Fruit fly (Drosophila melanogaster) whole organism, embryonic: ENCODE data around the gene ich.

Experiments used
- Blimp-1 ChIP-seq: fragments of 200-800 bp; sonication (Bioruptor generic); optimal IDR thresholded peaks from 3 replicates; lab custom pipeline; 2018; ENCODE audit warnings: missing biosample characterization, missing genetic modification characterization, mild to moderate bottlenecking, moderate library complexity, missing genetic modification reagents
- CG10366 ChIP-seq: fragments of 200-800 bp; sonication (Bioruptor generic); IDR thresholded peaks from 2 replicates; pipeline ENCODE4 v1.3.6; 2022; ENCODE audit warnings: missing biosample characterization, missing genetic modification characterization
- CG10462 ChIP-seq: fragments of 200-800 bp; sonication (Bioruptor generic); optimal IDR thresholded peaks from 2 replicates; lab custom pipeline; 2016; ENCODE audit warnings: missing biosample characterization, missing genetic modification characterization
- CG10654 ChIP-seq: fragments of 200-800 bp; sonication (Bioruptor generic); optimal IDR thresholded peaks from 2 replicates; lab custom pipeline; 2016; ENCODE audit warnings: missing biosample characterization, missing genetic modification characterization
- CG11696 ChIP-seq: fragments of 200-800 bp; sonication (Bioruptor generic); IDR thresholded peaks from 2 replicates; pipeline ENCODE4 v1.3.6; 2022; ENCODE audit warnings: missing biosample characterization, missing genetic modification characterization
- CG14050 ChIP-seq: fragments of 200-800 bp; sonication (Bioruptor generic); IDR thresholded peaks from 3 replicates; pipeline ENCODE4 v1.3.6; 2022; ENCODE audit warnings: missing biosample characterization, missing genetic modification characterization
- CG14667 ChIP-seq: fragments of 200-800 bp; sonication (Bioruptor generic); IDR thresholded peaks from 2 replicates; pipeline ENCODE4 v1.3.6; 2022; ENCODE audit warnings: missing biosample characterization, missing genetic modification characterization
- CG15269 ChIP-seq: fragments of 200-800 bp; sonication (Bioruptor generic); optimal IDR thresholded peaks from 2 replicates; lab custom pipeline; 2018; ENCODE audit warnings: missing biosample characterization, mild to moderate bottlenecking, missing genetic modification characterization, moderate library complexity
- CG17612 ChIP-seq: fragments of 200-800 bp; sonication (Bioruptor generic); IDR thresholded peaks from 2 replicates; pipeline ENCODE4 v1.3.6; 2022; ENCODE audit warnings: missing biosample characterization, missing genetic modification characterization
- CG17802 ChIP-seq: fragments of 200-800 bp; sonication (Bioruptor generic); optimal IDR thresholded peaks from 2 replicates; lab custom pipeline; 2018; ENCODE audit warnings: missing biosample characterization, mild to moderate bottlenecking, missing genetic modification characterization, moderate library complexity
- CG3281 ChIP-seq: fragments of 200-800 bp; sonication (Bioruptor generic); optimal IDR thresholded peaks from 3 replicates; lab custom pipeline; 2017; ENCODE audit warnings: missing biosample characterization, mild to moderate bottlenecking, missing genetic modification characterization
- CG33213 ChIP-seq: fragments of 200-800 bp; sonication (Bioruptor generic); optimal IDR thresholded peaks from 3 replicates; lab custom pipeline; 2016; ENCODE audit warnings: missing biosample characterization, missing genetic modification characterization
- CG3995 ChIP-seq: fragments of 200-800 bp; sonication (Bioruptor generic); optimal IDR thresholded peaks from 3 replicates; lab custom pipeline; 2016; ENCODE audit warnings: missing biosample characterization, missing genetic modification characterization
- CG6272 ChIP-seq: fragments of 200-800 bp; sonication (Bioruptor generic); IDR thresholded peaks from 2 replicates; pipeline ENCODE4 v1.3.6; 2022; ENCODE audit warnings: missing biosample characterization, missing genetic modification characterization
- CG7556 ChIP-seq: fragments of 200-800 bp; sonication (Bioruptor generic); optimal IDR thresholded peaks from 2 replicates; lab custom pipeline; 2017; ENCODE audit warnings: missing biosample characterization, mild to moderate bottlenecking, missing genetic modification characterization
- CG8290 ChIP-seq, 3 experiments: fragments of 200-800 bp; sonication (Bioruptor generic); optimal IDR thresholded peaks; 2 replicates each; lab custom pipeline; 2016 to 2019; ENCODE audit warnings: missing biosample characterization in 3 of 3, missing genetic modification characterization in 3 of 3, mild to moderate bottlenecking in 2 of 3, moderate library complexity in 1 of 3
- CG9437 ChIP-seq: fragments of 200-800 bp; sonication (Bioruptor generic); optimal IDR thresholded peaks from 2 replicates; lab custom pipeline; 2018; ENCODE audit warnings: missing biosample characterization, mild to moderate bottlenecking, missing genetic modification characterization
- CG9932 ChIP-seq: fragments of 200-800 bp; sonication (Bioruptor generic); IDR thresholded peaks from 2 replicates; pipeline ENCODE4 v1.3.6; 2022; ENCODE audit warnings: missing biosample characterization, missing genetic modification characterization
- D ChIP-seq, 2 experiments: fragments of 200-800 bp in 1 of 2; fragments of >200 bp in 1 of 2; sonication (Bioruptor generic) in 1 of 2; optimal IDR thresholded peaks; 2 replicates in 1 of 2; 3 replicates in 1 of 2; lab custom pipeline; 2017; ENCODE audit warnings: mild to moderate bottlenecking in 1 of 2, missing biosample characterization in 1 of 2, missing genetic modification characterization in 1 of 2, missing genetic modification reagents in 1 of 2
- D19A ChIP-seq: fragments of 200-800 bp; optimal IDR thresholded peaks from 3 replicates; lab custom pipeline; 2019; ENCODE audit warnings: missing biosample characterization, mild to moderate bottlenecking, missing genetic modification characterization, moderate library complexity
- Dref ChIP-seq: fragments of 200-800 bp; sonication (Bioruptor generic); IDR thresholded peaks from 2 replicates; pipeline ENCODE4 v1.3.6; 2022; ENCODE audit warnings: missing biosample characterization, missing genetic modification characterization
- E2f2 ChIP-seq: fragments of 200-800 bp; sonication (Bioruptor generic); IDR thresholded peaks from 2 replicates; pipeline ENCODE4 v1.3.6; 2022; ENCODE audit warnings: missing biosample characterization, missing genetic modification characterization
- Eip74EF ChIP-seq, 2 experiments: fragments of 200-800 bp in 1 of 2; fragments of >200 bp in 1 of 2; sonication (Bioruptor generic) in 1 of 2; optimal IDR thresholded peaks; 2 replicates each; lab custom pipeline; 2017 to 2019; ENCODE audit warnings: missing biosample characterization in 2 of 2, missing genetic modification characterization in 2 of 2, mild to moderate bottlenecking in 1 of 2, moderate library complexity in 1 of 2
- Elba2 ChIP-seq: fragments of 200-800 bp; sonication (Bioruptor generic); optimal IDR thresholded peaks from 3 replicates; lab custom pipeline; 2016; ENCODE audit warnings: missing biosample characterization, missing genetic modification characterization
- Ets65A ChIP-seq: fragments of 200-800 bp; sonication (Bioruptor generic); peaks from one replicate; lab custom pipeline; 2016; ENCODE audit warnings: missing biosample characterization, missing genetic modification characterization
- Myb ChIP-seq: fragments of 200-800 bp; sonication (Bioruptor generic); optimal IDR thresholded peaks from 2 replicates; lab custom pipeline; 2016; ENCODE audit warnings: missing biosample characterization, missing genetic modification characterization
- Rfx ChIP-seq: fragments of 200-800 bp; sonication (Bioruptor generic); IDR thresholded peaks from 2 replicates; pipeline ENCODE4 v1.3.6; 2022; ENCODE audit warnings: missing biosample characterization, missing genetic modification characterization
- Scr ChIP-seq: fragments of 200-800 bp; sonication (Bioruptor generic); IDR thresholded peaks from 2 replicates; pipeline ENCODE4 v1.3.6; 2022; ENCODE audit warnings: missing biosample characterization, missing genetic modification characterization; ENCODE audit not compliant: partially characterized antibody
- Sin3A ChIP-seq: fragments of >200 bp; optimal IDR thresholded peaks from 2 replicates; lab custom pipeline; 2018
- Sox100B ChIP-seq: fragments of 200-800 bp; sonication (Bioruptor generic); optimal IDR thresholded peaks from 3 replicates; lab custom pipeline; 2018; ENCODE audit warnings: missing biosample characterization, mild to moderate bottlenecking, missing genetic modification characterization
- Sry-δ ChIP-seq: fragments of 200-800 bp; sonication (Bioruptor generic); optimal IDR thresholded peaks from 2 replicates; lab custom pipeline; 2016; ENCODE audit warnings: missing biosample characterization, missing genetic modification characterization
- amos ChIP-seq: fragments of 200-800 bp; sonication (Bioruptor generic); IDR thresholded peaks from 2 replicates; pipeline ENCODE4 v1.3.6; 2022; ENCODE audit warnings: missing biosample characterization, missing genetic modification characterization; ENCODE audit not compliant: partially characterized antibody
- cato ChIP-seq: fragments of 200-800 bp; sonication (Bioruptor generic); optimal IDR thresholded peaks from 2 replicates; lab custom pipeline; 2016; ENCODE audit warnings: missing biosample characterization, missing genetic modification characterization, borderline replicate concordance
- chinmo ChIP-seq: fragments of 200-800 bp; sonication (Bioruptor generic); IDR thresholded peaks from 4 replicates; pipeline ENCODE4 v1.3.6; 2022; ENCODE audit warnings: missing biosample characterization, missing genetic modification characterization; ENCODE audit not compliant: partially characterized antibody
- emc ChIP-seq: fragments of 200-800 bp; sonication (Bioruptor generic); optimal IDR thresholded peaks from 2 replicates; lab custom pipeline; 2016; ENCODE audit warnings: missing biosample characterization, missing genetic modification characterization
- exex ChIP-seq: fragments of 200-800 bp; sonication (Bioruptor generic); optimal IDR thresholded peaks from 4 replicates; lab custom pipeline; 2018; ENCODE audit warnings: missing biosample characterization, mild to moderate bottlenecking, missing genetic modification characterization, moderate library complexity
- fd102C ChIP-seq: fragments of 200-800 bp; sonication (Bioruptor generic); optimal IDR thresholded peaks from 2 replicates; lab custom pipeline; 2018; ENCODE audit warnings: missing biosample characterization, mild to moderate bottlenecking, missing genetic modification characterization, moderate library complexity
- h ChIP-seq: fragments of >200 bp; optimal IDR thresholded peaks from 2 replicates; lab custom pipeline; 2017
- hkb ChIP-seq, 2 experiments: fragments of 200-800 bp in 1 of 2; fragments of >200 bp in 1 of 2; sonication (Bioruptor generic) in 1 of 2; IDR thresholded peaks in 1 of 2; optimal IDR thresholded peaks in 1 of 2; 2 replicates each; pipeline versions ENCODE4 v1.3.6 to Lab custom; 2017 to 2022; ENCODE audit warnings: missing biosample characterization in 1 of 2, missing genetic modification characterization in 1 of 2
- knrl ChIP-seq: fragments of 200-800 bp; sonication (Bioruptor generic); IDR thresholded peaks from 3 replicates; pipeline ENCODE4 v1.3.6; 2022; ENCODE audit warnings: missing biosample characterization, missing genetic modification characterization; ENCODE audit not compliant: partially characterized antibody
- lbe ChIP-seq: fragments of 200-800 bp; sonication (Bioruptor generic); optimal IDR thresholded peaks from 2 replicates; lab custom pipeline; 2016; ENCODE audit warnings: missing biosample characterization, mild to moderate bottlenecking, missing genetic modification characterization
- onecut ChIP-seq: fragments of 200-800 bp; sonication (Bioruptor generic); IDR thresholded peaks from 2 replicates; pipeline ENCODE4 v1.3.6; 2022; ENCODE audit warnings: missing biosample characterization, missing genetic modification characterization
- pan ChIP-seq, 4 experiments: fragments of >200 bp in 3 of 4; fragments of 200-800 bp in 1 of 4; sonication (Bioruptor generic) in 1 of 4; optimal IDR thresholded peaks in 3 of 4; IDR thresholded peaks in 1 of 4; 2 replicates each; pipeline versions ENCODE4 v1.3.6 to Lab custom; 2017 to 2022; ENCODE audit warnings: missing biosample characterization in 2 of 4, missing genetic modification characterization in 2 of 4, mixed read lengths in 1 of 4
- pum ChIP-seq: fragments of 200-800 bp; sonication (Bioruptor generic); optimal IDR thresholded peaks from 2 replicates; lab custom pipeline; 2016; ENCODE audit warnings: missing biosample characterization, missing genetic modification characterization
- pzg ChIP-seq: fragments of 200-800 bp; sonication (Bioruptor generic); optimal IDR thresholded peaks from 3 replicates; lab custom pipeline; 2018; ENCODE audit warnings: missing biosample characterization, mild to moderate bottlenecking, missing genetic modification characterization, moderate library complexity
- sens ChIP-seq: fragments of 200-800 bp; sonication (Bioruptor generic); peaks from one replicate; lab custom pipeline; 2016; ENCODE audit warnings: missing biosample characterization, missing genetic modification characterization
- slbo ChIP-seq: fragments of 200-800 bp; sonication (Bioruptor generic); IDR thresholded peaks from 2 replicates; pipeline ENCODE4 v1.3.6; 2022; ENCODE audit warnings: missing biosample characterization, missing genetic modification characterization
- unc-4 ChIP-seq: fragments of 200-800 bp; sonication (Bioruptor generic); IDR thresholded peaks from 2 replicates; pipeline ENCODE4 v1.3.6; 2022; ENCODE audit warnings: missing biosample characterization, missing genetic modification characterization; ENCODE audit not compliant: partially characterized antibody
- zen ChIP-seq: fragments of 200-800 bp; sonication (Bioruptor generic); optimal IDR thresholded peaks from 3 replicates; lab custom pipeline; 2018; ENCODE audit warnings: missing biosample characterization, mild to moderate bottlenecking, missing genetic modification characterization, moderate library complexity

The ich gene

dm6 chr3R:9006129-9006528 is 43.3 kb upstream of the ich start, which contains the start of the genes Prosbeta3 and Iru (continued):
- peak; percentile 61 for TF ChIP-seq CG33213 (GFP tag; lab: Kevin White, UChicago)
- no peak for TF ChIP-seq CG9437 (GFP tag; lab: Kevin White, UChicago)
- peak; percentile 90 for TF ChIP-seq Sin3A
- no peak for TF ChIP-seq Blimp-1 (GFP tag; lab: Kevin White, UChicago)
- TF ChIP-seq sens: peak; percentile 86
- peak; percentile 12 for TF ChIP-seq CG8290 (GFP tag; optimal IDR thresholded peaks at IDR 0.05; lab: Kevin White, UChicago)
- no peak for TF ChIP-seq CG8290 (tag; optimal IDR thresholded peaks at IDR 0.05; lab: Kevin White, UChicago)
- no peak for TF ChIP-seq CG10462
- no peak for TF ChIP-seq CG14050
- peak; percentile 45 for TF ChIP-seq Ets65A (GFP tag; lab: Kevin White, UChicago)
- TF ChIP-seq CG7556 (GFP tag; lab: Kevin White, UChicago): no peak
- TF ChIP-seq amos (GFP tag; lab: Robert Waterston, UW): peak; percentile 31; the same call in 1 of the 2 replicates
- TF ChIP-seq emc: no peak
- no peak for TF ChIP-seq CG15269 (tag; lab: Kevin White, UChicago)
- no peak for TF ChIP-seq slbo (GFP tag; lab: Robert Waterston, UW)
- no peak for TF ChIP-seq chinmo (GFP tag; lab: Robert Waterston, UW)
- TF ChIP-seq Eip74EF (GFP tag; optimal IDR thresholded peaks at IDR 0.05; lab: Kevin White, UChicago): no peak
- TF ChIP-seq CG11696 (GFP tag; lab: Robert Waterston, UW): no peak
- no peak for TF ChIP-seq CG3995 (GFP tag; lab: Kevin White, UChicago)
- TF ChIP-seq Sox100B (GFP tag; lab: Kevin White, UChicago): no peak
- TF ChIP-seq fd102C (GFP tag; lab: Kevin White, UChicago): no peak
- TF ChIP-seq cato: no peak
- TF ChIP-seq E2f2 (GFP tag; lab: Robert Waterston, UW): peak; percentile 66
- TF ChIP-seq h: no peak
- TF ChIP-seq pan (optimal IDR thresholded peaks at IDR 0.05; lab: Kevin White, UChicago): no peak
- TF ChIP-seq pan (GFP tag; optimal IDR thresholded peaks at IDR 0.05 in 1 of 2, IDR thresholded peaks at IDR 0.05 in 1 of 2): no peak
- TF ChIP-seq Rfx: no peak
- TF ChIP-seq hkb (optimal IDR thresholded peaks at IDR 0.05; lab: Kevin White, UChicago): peak; percentile 79
- no peak for TF ChIP-seq hkb (GFP tag; IDR thresholded peaks at IDR 0.05; lab: Robert Waterston, UW)

DNA sequence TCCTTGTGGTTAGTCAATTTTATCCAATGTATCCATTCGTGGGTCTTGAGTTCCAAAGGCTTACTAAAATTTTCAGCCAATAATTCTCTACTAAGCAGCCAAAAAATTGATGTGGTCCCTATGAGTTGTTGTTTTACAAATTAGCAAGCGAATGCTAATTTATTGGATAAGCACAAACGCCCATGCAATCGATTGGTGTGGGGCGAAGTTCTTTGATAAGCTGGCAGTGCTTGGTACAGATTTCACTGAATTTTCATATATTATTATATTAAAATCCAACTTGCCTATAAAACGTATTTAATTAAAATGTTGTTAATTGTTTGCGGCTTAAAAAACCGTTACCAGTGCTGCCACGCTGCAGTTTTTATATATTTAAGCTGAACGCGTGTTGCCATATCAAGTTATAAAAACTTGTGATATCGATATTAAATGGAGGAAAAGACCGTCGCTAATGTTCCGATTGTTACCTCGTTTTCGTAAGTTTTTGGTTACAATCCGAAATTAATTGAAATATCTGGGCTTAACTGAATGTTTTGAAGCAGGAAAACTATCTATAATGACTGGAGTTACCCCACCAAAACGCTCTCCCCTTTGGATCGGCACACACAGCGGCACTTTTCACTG is 40.9 kb upstream of the ich start, which contains the start of the genes CG31100 and CG11980:
CG31100 (minus strand) TSS at position 51 of the 624 bp plus-strand sequence.
CG11980 (plus strand) TSS at position 418 of the 624 bp plus-strand sequence.
- peak; percentile 74 for TF ChIP-seq Scr
- TF ChIP-seq CG6272: no peak
- peak; percentile 73 for TF ChIP-seq knrl (GFP tag; lab: Robert Waterston, UW)
- peak; percentile 99 for TF ChIP-seq Myb (GFP tag; lab: Kevin White, UChicago)
- TF ChIP-seq exex (tag; lab: Kevin White, UChicago): no peak
- TF ChIP-seq onecut (GFP tag; lab: Robert Waterston, UW): no peak
- TF ChIP-seq CG17612: no peak
- peak; percentile 92 for TF ChIP-seq Sry-δ (GFP tag; lab: Kevin White, UChicago)
- no peak for TF ChIP-seq CG3281
- no peak for TF ChIP-seq D (optimal IDR thresholded peaks at IDR 0.05; lab: Kevin White, UChicago)
- no peak for TF ChIP-seq D (GFP tag; optimal IDR thresholded peaks at IDR 0.05; lab: Kevin White, UChicago)
- TF ChIP-seq unc-4: peak; percentile 83
- TF ChIP-seq CG17802 (tag; lab: Kevin White, UChicago): no peak
- TF ChIP-seq lbe (GFP tag; lab: Kevin White, UChicago): peak; percentile 24
- TF ChIP-seq D19A (tag; lab: Kevin White, UChicago): no peak
- TF ChIP-seq pzg (GFP tag; lab: Kevin White, UChicago): peak; percentile 87
- TF ChIP-seq CG9932 (GFP tag; lab: Robert Waterston, UW): no peak
- TF ChIP-seq Dref (GFP tag; lab: Robert Waterston, UW): peak; percentile 84
- TF ChIP-seq pum (GFP tag; lab: Kevin White, UChicago): no peak
- TF ChIP-seq CG15269 (tag; lab: Kevin White, UChicago): no peak
- TF ChIP-seq zen (tag; lab: Kevin White, UChicago): no peak
- TF ChIP-seq CG14667 (GFP tag; lab: Robert Waterston, UW): no peak
- TF ChIP-seq CG10366 (GFP tag; lab: Robert Waterston, UW): no peak
- peak; percentile 33 for TF ChIP-seq CG33213 (GFP tag; lab: Kevin White, UChicago)
- no peak for TF ChIP-seq Elba2
- TF ChIP-seq CG10654 (GFP tag; lab: Kevin White, UChicago): no peak
